Worm (Caenorhabditis elegans) whole organism, early embryonic: ENCODE results near the gene lurp-2.
A peak's percentile ranks its signal among the peaks of the same experiment; 100 is the strongest.

Experiments
- B0310.2 ChIP-seq: sonication (generic microtip); optimal IDR thresholded peaks from 2 replicates; lab custom pipeline; 2016; ENCODE audit warnings: mild to moderate bottlenecking, missing genetic modification characterization, missing compliant biosample characterization
- F13C5.2 ChIP-seq: sonication (generic microtip); optimal IDR thresholded peaks from 2 replicates; lab custom pipeline; 2017; ENCODE audit warnings: mild to moderate bottlenecking, missing genetic modification characterization, inconsistent platforms, missing compliant biosample characterization
- aly-1 ChIP-seq: sonication (generic microtip); optimal IDR thresholded peaks from 2 replicates; lab custom pipeline; 2016; ENCODE audit warnings: missing genetic modification characterization, missing compliant biosample characterization
- ama-1 ChIP-seq: fragments of 150-350 bp; optimal IDR thresholded peaks from 2 replicates; lab custom pipeline; 2014
- ceh-13 ChIP-seq: fragments of 200-800 bp; sonication (Bioruptor generic); optimal IDR thresholded peaks from 2 replicates; lab custom pipeline; 2018; ENCODE audit warnings: mild to moderate bottlenecking, missing genetic modification characterization, missing compliant biosample characterization
- ceh-36 ChIP-seq: sonication (generic microtip); optimal IDR thresholded peaks from 2 replicates; lab custom pipeline; 2016; ENCODE audit warnings: missing genetic modification characterization, inconsistent platforms, missing compliant biosample characterization
- ets-7 ChIP-seq: sonication (generic microtip); optimal IDR thresholded peaks from 2 replicates; lab custom pipeline; 2016; ENCODE audit warnings: missing genotype, missing genetic modification characterization, missing compliant biosample characterization
- flt-1 ChIP-seq: fragments of 200-800 bp; sonication (Bioruptor generic); IDR thresholded peaks from 2 replicates; pipeline ENCODE4 v1.3.6; 2022; ENCODE audit warnings: missing genetic modification characterization, missing compliant biosample characterization
- hmbx-1 ChIP-seq: sonication (generic microtip); optimal IDR thresholded peaks from 2 replicates; lab custom pipeline; 2016; ENCODE audit warnings: mild to moderate bottlenecking, missing genetic modification characterization, missing compliant biosample characterization
- hmg-4 ChIP-seq: fragments of 200-800 bp; sonication (Bioruptor generic); optimal IDR thresholded peaks from 2 replicates; lab custom pipeline; 2018; ENCODE audit warnings: mild to moderate bottlenecking, missing genetic modification characterization, missing compliant biosample characterization
- hnd-1 ChIP-seq: sonication (generic microtip); optimal IDR thresholded peaks from 2 replicates; lab custom pipeline; 2016; ENCODE audit warnings: missing genetic modification characterization, missing compliant biosample characterization
- pes-1 ChIP-seq: fragments of 200-800 bp; sonication (Bioruptor generic); IDR thresholded peaks from 2 replicates; pipeline ENCODE4 v1.3.6; 2022; ENCODE audit warnings: missing genetic modification reagents, missing genetic modification characterization, missing compliant biosample characterization
- scrt-1 ChIP-seq: fragments of 200-800 bp; sonication (Bioruptor generic); IDR thresholded peaks from 2 replicates; pipeline ENCODE4 v1.3.6; 2022; ENCODE audit warnings: missing genetic modification characterization, missing compliant biosample characterization
- sea-1 ChIP-seq: fragments of 200-800 bp; sonication (Bioruptor generic); conservative IDR thresholded peaks from 2 replicates; pipeline ENCODE4 v1.3.6; 2022; ENCODE audit warnings: missing genetic modification characterization, missing compliant biosample characterization
- tbx-11 ChIP-seq: fragments of 200-800 bp; sonication (Bioruptor generic); IDR thresholded peaks from 2 replicates; pipeline ENCODE4 v1.3.6; 2022; ENCODE audit warnings: missing genetic modification characterization, missing compliant biosample characterization
- tbx-37 ChIP-seq: fragments of 200-800 bp; sonication (Bioruptor generic); conservative IDR thresholded peaks from 2 replicates; pipeline ENCODE4 v1.3.6; 2022; ENCODE audit warnings: missing genetic modification reagents, missing genetic modification characterization, missing compliant biosample characterization
- tra-4 ChIP-seq: sonication (generic microtip); optimal IDR thresholded peaks from 2 replicates; lab custom pipeline; 2017; ENCODE audit warnings: missing genetic modification characterization, missing compliant biosample characterization

Gene lurp-2

DNA sequence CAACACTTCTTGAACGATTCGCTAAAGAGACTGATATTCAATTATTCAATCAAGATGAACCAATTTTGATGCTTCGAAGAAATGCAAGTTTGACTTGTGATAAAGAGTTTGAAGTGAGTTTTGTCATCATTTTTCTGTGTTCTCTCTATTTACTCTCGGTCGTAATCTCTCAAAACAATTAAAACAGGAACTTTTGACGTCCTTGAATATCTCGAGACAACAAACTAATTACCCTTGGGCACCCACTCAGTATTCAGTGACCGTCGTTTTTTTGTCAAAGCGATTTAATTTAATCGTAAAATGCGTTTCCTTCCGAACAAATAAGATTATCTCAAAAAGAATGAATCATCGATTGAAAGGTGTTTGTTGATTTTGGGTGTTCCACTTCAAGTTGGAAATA lies 10.7 kb downstream of the lurp-2 start:
- TF ChIP-seq hmbx-1 (tag; lab: Kevin White, UChicago) (no peak), hnd-1 (no peak), aly-1 (no peak), sea-1 (GFP tag; lab: Robert Waterston, UW) (no peak), tra-4 (tag; lab: Kevin White, UChicago) (no peak), tbx-37 (no peak), pes-1 (GFP tag; lab: Robert Waterston, UW) (no peak), tbx-11 (GFP tag; lab: Robert Waterston, UW) (no peak), hmg-4 (no peak), B0310.2 (tag; lab: Kevin White, UChicago) (no peak), ama-1 (lab: Kevin White, UChicago) (no peak), ceh-36 (tag; lab: Kevin White, UChicago) (no peak), flt-1 (GFP tag; lab: Robert Waterston, UW) (no peak)

DNA sequence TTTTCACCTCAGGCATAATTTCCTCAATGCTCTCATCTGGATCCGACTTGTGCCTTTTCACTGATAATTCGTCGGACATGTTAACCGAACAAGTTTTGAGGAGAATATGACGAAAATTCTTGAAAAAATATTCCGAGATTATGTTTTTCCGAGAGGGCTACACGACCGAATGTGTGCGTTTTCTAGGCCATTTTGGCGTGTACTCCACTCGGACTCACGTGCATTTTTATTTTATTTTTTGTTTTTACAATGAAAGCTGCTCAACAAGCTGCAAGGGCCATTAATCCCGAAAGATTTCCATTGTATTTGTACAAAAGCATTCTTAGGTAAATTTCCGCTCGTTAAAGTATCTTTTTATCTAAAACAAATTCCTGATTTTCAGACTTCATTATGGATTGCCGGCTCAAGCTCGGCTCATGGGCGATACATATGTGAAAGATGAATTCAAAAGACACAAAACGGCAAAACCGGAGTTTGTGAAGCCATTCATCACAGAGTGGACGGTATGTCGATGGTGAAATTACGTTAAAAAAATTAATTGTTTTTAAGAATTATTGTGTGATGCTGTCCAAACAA lies 14.8 kb downstream of the lurp-2 start, which contains the start of the genes F25H9.6 and F25H9.7:
TSS of gene F25H9.6 (minus strand) at position 172 of the 576 bp plus-strand sequence.
TSS of gene F25H9.7 (plus strand) at position 187 of the 576 bp plus-strand sequence.
- TF ChIP-seq ets-7 (peak; percentile 37), pes-1 (GFP tag; lab: Robert Waterston, UW) (peak; percentile 72), B0310.2 (tag; lab: Kevin White, UChicago) (no peak), flt-1 (GFP tag; lab: Robert Waterston, UW) (peak; percentile 58), hnd-1 (peak; percentile 7), tbx-11 (GFP tag; lab: Robert Waterston, UW) (0 out of 2 replicates have a peak, but pooled peaks have one; percentile 17), tra-4 (tag; lab: Kevin White, UChicago) (no peak), ceh-36 (tag; lab: Kevin White, UChicago) (no peak), scrt-1 (GFP tag; lab: Robert Waterston, UW) (0 out of 2 replicates have a peak, but pooled peaks have one; percentile 32), F13C5.2 (peak; percentile 64), aly-1 (no peak), ceh-13 (GFP tag; lab: Kevin White, UChicago) (no peak), tbx-37 (peak; percentile 89), hmbx-1 (tag; lab: Kevin White, UChicago) (no peak), sea-1 (GFP tag; lab: Robert Waterston, UW) (no peak), hmg-4 (no peak), ama-1 (lab: Kevin White, UChicago) (no peak)

DNA sequence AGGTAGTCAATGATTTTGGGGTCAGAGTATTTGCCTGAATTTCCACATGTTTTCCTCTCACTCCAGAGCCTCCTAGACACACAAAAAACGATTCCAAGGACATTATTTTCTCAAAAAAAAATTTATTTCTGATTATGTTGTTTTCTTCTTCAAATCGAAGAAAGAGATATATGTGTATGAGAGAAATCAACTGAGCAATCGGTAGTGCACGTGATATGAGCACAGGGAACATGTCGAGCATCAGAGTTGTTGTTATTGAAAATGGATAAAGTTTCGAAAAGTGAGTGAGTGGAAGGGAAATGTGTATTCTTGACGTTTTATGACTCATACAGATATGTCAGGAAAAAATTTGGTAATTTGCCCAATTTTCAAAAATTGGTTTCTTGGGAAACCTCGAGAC lies 18.6 kb downstream of the lurp-2 start:
- TF ChIP-seq hmbx-1 (tag; lab: Kevin White, UChicago) (no peak), ceh-13 (GFP tag; lab: Kevin White, UChicago) (no peak), sea-1 (GFP tag; lab: Robert Waterston, UW) (no peak), ets-7 (no peak), F13C5.2 (no peak), ceh-36 (tag; lab: Kevin White, UChicago) (no peak)

DNA sequence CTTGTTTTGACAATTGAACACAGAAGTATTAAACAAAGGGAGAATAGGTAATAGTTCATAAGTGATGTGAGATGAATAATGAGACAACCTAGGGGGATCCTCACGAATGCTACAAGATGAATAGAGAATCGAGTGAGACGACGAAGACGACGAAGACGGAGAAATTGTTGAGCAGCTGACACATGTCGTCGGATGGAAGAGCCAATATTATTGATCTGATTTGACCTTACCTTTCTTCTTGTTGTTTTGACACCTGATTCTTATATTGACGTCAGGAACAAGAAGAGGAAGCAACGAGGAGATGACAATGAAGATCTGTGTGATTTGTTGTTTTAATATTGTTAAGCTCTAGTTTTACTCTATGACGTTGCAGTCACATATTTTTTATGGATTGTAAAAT lies 20.0 kb downstream of the lurp-2 start, which contains the start of gene T10G3.1:
TSS of gene T10G3.1 (minus strand) at position 213 of the 400 bp plus-strand sequence.
- TF ChIP-seq tbx-37 (no peak), hmbx-1 (tag; lab: Kevin White, UChicago) (no peak)

DNA sequence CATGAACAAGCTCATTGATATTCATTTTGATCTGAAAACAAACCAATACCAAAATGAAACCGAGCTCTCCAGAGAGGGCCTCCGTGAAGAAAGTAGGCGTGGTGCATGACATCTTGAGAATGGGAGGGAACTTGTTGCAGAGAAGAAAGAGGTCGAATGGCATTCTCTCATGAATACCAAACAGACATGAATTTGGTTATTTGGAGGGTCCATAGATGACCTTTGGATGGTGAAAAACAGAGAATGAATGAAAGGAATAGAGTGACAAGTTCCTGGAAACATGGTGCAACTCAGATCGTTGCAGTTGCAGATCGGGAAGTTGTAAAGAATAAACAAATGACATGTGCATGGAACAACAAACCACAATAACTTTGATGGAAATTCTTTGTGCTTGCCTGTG lies 22.9 kb downstream of the lurp-2 start, which contains the start of gene T10G3.8:
TSS of gene T10G3.8 (minus strand) at position 101 of the 400 bp plus-strand sequence.
- TF ChIP-seq ceh-13 (GFP tag; lab: Kevin White, UChicago) = no peak
- no peak for TF ChIP-seq hmbx-1 (tag; lab: Kevin White, UChicago)
- no peak for TF ChIP-seq ceh-36 (tag; lab: Kevin White, UChicago)
- no peak for TF ChIP-seq pes-1 (GFP tag; lab: Robert Waterston, UW)
- TF ChIP-seq hmg-4 = no peak

DNA sequence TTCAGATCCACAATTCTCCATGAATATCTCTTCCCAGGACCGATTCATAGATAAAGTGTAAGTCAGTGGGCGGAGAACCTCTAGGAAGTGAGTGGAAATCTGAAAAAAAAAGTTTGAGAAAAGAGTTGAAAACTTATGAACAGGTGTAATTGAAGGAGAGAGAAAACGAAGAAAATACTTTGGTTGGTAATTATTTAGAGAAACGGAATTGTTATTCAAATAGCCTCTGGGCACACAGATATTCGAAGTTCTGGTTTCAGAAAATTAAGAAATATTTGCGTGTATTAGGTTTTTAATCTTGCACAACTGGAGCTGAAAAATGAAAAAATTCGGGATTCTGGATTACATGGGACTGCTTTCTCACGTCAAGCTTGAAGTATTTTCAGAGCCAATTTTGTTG lies 26.3 kb downstream of the lurp-2 start, which contains the start of gene T10G3.2:
TSS of gene T10G3.2 (minus strand) at position 101 of the 400 bp plus-strand sequence.
- TF ChIP-seq F13C5.2 (no peak), pes-1 (GFP tag; lab: Robert Waterston, UW) (no peak), B0310.2 (tag; lab: Kevin White, UChicago) (no peak), sea-1 (GFP tag; lab: Robert Waterston, UW) (no peak), tra-4 (tag; lab: Kevin White, UChicago) (no peak), tbx-11 (GFP tag; lab: Robert Waterston, UW) (no peak), ets-7 (no peak), ceh-36 (tag; lab: Kevin White, UChicago) (no peak), hmbx-1 (tag; lab: Kevin White, UChicago) (no peak), hnd-1 (no peak), flt-1 (GFP tag; lab: Robert Waterston, UW) (no peak), ceh-13 (GFP tag; lab: Kevin White, UChicago) (no peak), aly-1 (no peak), hmg-4 (no peak), ama-1 (lab: Kevin White, UChicago) (no peak)

DNA sequence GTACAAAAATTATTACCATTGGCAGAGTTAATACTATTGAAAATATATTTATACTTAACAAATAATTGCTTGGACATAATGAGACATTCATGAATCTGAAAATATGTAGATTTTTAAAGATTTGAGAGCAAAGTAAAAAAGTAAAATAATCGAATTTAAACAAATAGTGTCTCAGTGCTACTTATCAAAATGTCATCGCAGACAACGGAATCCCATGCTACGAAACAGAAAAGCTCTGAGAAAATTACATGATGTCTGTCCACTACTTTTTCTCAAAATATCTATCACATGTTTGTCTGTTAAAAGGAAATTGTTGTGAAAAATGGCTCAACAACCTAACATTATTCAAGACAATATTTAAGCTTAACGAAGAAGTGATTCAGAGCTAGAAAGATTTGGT lies 30.9 kb downstream of the lurp-2 start, which contains the start of gene T10G3.4:
TSS of gene T10G3.4 (minus strand) at position 101 of the 400 bp plus-strand sequence.
- no peak for TF ChIP-seq hnd-1
- no peak for TF ChIP-seq sea-1 (GFP tag; lab: Robert Waterston, UW)
- TF ChIP-seq tbx-11 (GFP tag; lab: Robert Waterston, UW) = no peak

DNA sequence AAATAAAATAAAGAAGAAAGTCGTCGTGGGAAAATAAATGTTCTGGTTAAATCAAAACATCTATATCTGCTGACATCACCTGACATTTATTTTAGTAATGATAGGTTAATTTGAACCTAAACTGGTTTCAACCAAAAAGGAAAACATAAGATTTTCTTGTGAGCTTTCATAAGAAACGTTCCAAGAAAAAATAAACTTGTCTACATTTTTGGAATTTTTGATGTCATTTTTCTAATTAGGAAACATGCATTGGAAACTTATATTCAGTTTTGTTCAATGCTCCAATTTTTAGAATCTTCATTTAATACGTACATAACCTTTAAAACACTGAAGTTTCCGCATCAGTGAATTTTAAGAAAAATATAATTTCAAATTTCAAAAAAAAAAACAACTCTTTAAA lies 32.3 kb downstream of the lurp-2 start:
- TF ChIP-seq tra-4 (tag; lab: Kevin White, UChicago) (no peak), ets-7 (no peak), hmg-4 (no peak), ceh-36 (tag; lab: Kevin White, UChicago) (no peak), tbx-11 (GFP tag; lab: Robert Waterston, UW) (no peak)
